Worm (Caenorhabditis elegans) whole organism, L4 larva: Measurements from ENCODE around the gene hlh-4.

ENCODE experiments used
- F10B5.3 ChIP-seq: sonication (generic microtip); optimal IDR thresholded peaks from 2 replicates; lab custom pipeline; 2016; ENCODE audit warnings: mild to moderate bottlenecking, missing genetic modification characterization, missing compliant biosample characterization
- F49E8.2 ChIP-seq: sonication (generic microtip); optimal IDR thresholded peaks from 2 replicates; lab custom pipeline; 2016; ENCODE audit warnings: missing compliant biosample characterization, mild to moderate bottlenecking, missing genetic modification characterization, borderline replicate concordance
- Y105C5A.15 ChIP-seq: fragments of 200-800 bp; sonication (Bioruptor generic); IDR thresholded peaks from 2 replicates; pipeline ENCODE4 v1.3.6; 2022; ENCODE audit warnings: missing genetic modification characterization, missing compliant biosample characterization
- Y5F2A.4 ChIP-seq: fragments of 200-800 bp; sonication (Bioruptor generic); optimal IDR thresholded peaks from 2 replicates; lab custom pipeline; 2018; ENCODE audit warnings: mild to moderate bottlenecking, missing genetic modification characterization, missing compliant biosample characterization
- aha-1 ChIP-seq: fragments of 150-350 bp; peaks from one replicate; lab custom pipeline; 2014; ENCODE audit warnings: missing biosample characterization, missing genetic modification characterization
- ceh-20 ChIP-seq: fragments of 200-800 bp; sonication (Bioruptor generic); IDR thresholded peaks from 2 replicates; pipeline ENCODE4 v1.3.6; 2022; ENCODE audit warnings: missing genetic modification reagents, missing genetic modification characterization, missing compliant biosample characterization
- ceh-28 ChIP-seq: fragments of 150-350 bp; optimal IDR thresholded peaks from 2 replicates; lab custom pipeline; 2014; ENCODE audit warnings: missing biosample characterization, missing genetic modification reagents, missing genetic modification characterization
- ceh-32 ChIP-seq: sonication (generic microtip); optimal IDR thresholded peaks from 2 replicates; lab custom pipeline; 2016; ENCODE audit warnings: mild to moderate bottlenecking, missing genetic modification characterization, missing compliant biosample characterization; ENCODE audit not compliant: poor library complexity
- ceh-62 ChIP-seq: sonication (generic microtip); optimal IDR thresholded peaks from 2 replicates; lab custom pipeline; 2017; ENCODE audit warnings: missing biosample characterization, missing genetic modification characterization
- ces-1 ChIP-seq: fragments of 150-350 bp; sonication (generic microtip); optimal IDR thresholded peaks from 4 replicates; lab custom pipeline; 2014; ENCODE audit warnings: missing biosample characterization, missing genetic modification reagents, missing genetic modification characterization
- ctbp-1 ChIP-seq: fragments of 200-800 bp; sonication (Bioruptor generic); IDR thresholded peaks from 2 replicates; pipeline ENCODE4 v1.3.6; 2022; ENCODE audit warnings: missing genetic modification reagents, missing genetic modification characterization, missing compliant biosample characterization
- daf-16 ChIP-seq, 3 experiments: sonication (generic microtip); optimal IDR thresholded peaks; 2 replicates each; lab custom pipeline; 2016 to 2017; ENCODE audit warnings: missing genetic modification characterization in 3 of 3, missing genetic modification reagents in 3 of 3, mild to moderate bottlenecking in 2 of 3, missing compliant biosample characterization in 2 of 3, missing biosample characterization in 1 of 3, moderate library complexity in 1 of 3
- daf-19 ChIP-seq: fragments of 200-800 bp; sonication (Bioruptor generic); conservative IDR thresholded peaks from 2 replicates; pipeline ENCODE4 v1.3.6; 2022; ENCODE audit warnings: missing genetic modification characterization, missing compliant biosample characterization
- dmd-6 ChIP-seq: fragments of 200-800 bp; sonication (Bioruptor generic); IDR thresholded peaks from 2 replicates; pipeline ENCODE4 v1.3.6; 2022; ENCODE audit warnings: missing genetic modification reagents, missing genetic modification characterization, missing compliant biosample characterization
- dmd-9 ChIP-seq: fragments of 200-800 bp; sonication (Bioruptor generic); IDR thresholded peaks from 2 replicates; pipeline ENCODE4 v1.3.6; 2022; ENCODE audit warnings: missing genetic modification reagents, missing genetic modification characterization, missing compliant biosample characterization
- dve-1 ChIP-seq: sonication (generic microtip); optimal IDR thresholded peaks from 2 replicates; lab custom pipeline; 2017; ENCODE audit warnings: antibody characterized with exemption, mild to moderate bottlenecking, missing genetic modification characterization, missing compliant biosample characterization; ENCODE audit not compliant: insufficient read depth
- gei-8 ChIP-seq: fragments of 200-800 bp; sonication (Bioruptor generic); optimal IDR thresholded peaks from 2 replicates; lab custom pipeline; 2018; ENCODE audit warnings: mild to moderate bottlenecking, missing genetic modification characterization, missing compliant biosample characterization
- hmg-1.1 ChIP-seq: fragments of 200-800 bp; sonication (Bioruptor generic); IDR thresholded peaks from 2 replicates; pipeline ENCODE4 v1.3.6; 2022; ENCODE audit warnings: missing genetic modification reagents, missing genetic modification characterization, missing compliant biosample characterization
- lin-29 ChIP-seq: fragments of 200-800 bp; sonication (Bioruptor generic); IDR thresholded peaks from 2 replicates; pipeline ENCODE4 v1.3.6; 2022; ENCODE audit warnings: missing genetic modification reagents, missing genetic modification characterization, missing compliant biosample characterization
- lin-38 ChIP-seq: fragments of 200-800 bp; sonication (Bioruptor generic); IDR thresholded peaks from 2 replicates; pipeline ENCODE4 v1.3.6; 2022; ENCODE audit warnings: missing genetic modification reagents, missing genetic modification characterization, missing compliant biosample characterization
- lin-39 ChIP-seq: fragments of 150-350 bp; optimal IDR thresholded peaks from 2 replicates; lab custom pipeline; 2014; ENCODE audit warnings: missing biosample characterization, missing genetic modification reagents, missing genetic modification characterization
- lir-3 ChIP-seq: sonication (generic microtip); optimal IDR thresholded peaks from 2 replicates; lab custom pipeline; 2016; ENCODE audit warnings: mild to moderate bottlenecking, missing genetic modification characterization, missing compliant biosample characterization
- lsy-2 ChIP-seq, 2 experiments: fragments of 150-350 bp in 1 of 2; sonication (generic microtip) in 1 of 2; optimal IDR thresholded peaks; 2 replicates each; lab custom pipeline; 2014 to 2017; ENCODE audit warnings: missing biosample characterization in 2 of 2, missing genetic modification characterization in 2 of 2
- madf-5 ChIP-seq, 2 experiments: fragments of 200-800 bp; sonication (Bioruptor generic); IDR thresholded peaks; 2 replicates each; pipeline ENCODE4 v1.3.6; 2022; ENCODE audit warnings: missing compliant biosample characterization in 2 of 2, missing genetic modification characterization in 2 of 2
- mdt-29 ChIP-seq: fragments of 200-800 bp; sonication (Bioruptor generic); IDR thresholded peaks from 2 replicates; pipeline ENCODE4 v1.3.6; 2022; ENCODE audit warnings: missing genetic modification reagents, missing genetic modification characterization, missing compliant biosample characterization
- mxl-2 ChIP-seq: fragments of 200-800 bp; sonication (Bioruptor generic); conservative IDR thresholded peaks from 2 replicates; pipeline ENCODE4 v1.3.6; 2022; ENCODE audit warnings: missing genetic modification reagents, missing genetic modification characterization, missing compliant biosample characterization
- nhr-10 ChIP-seq: fragments of 150-350 bp; optimal IDR thresholded peaks from 2 replicates; lab custom pipeline; 2014; ENCODE audit warnings: missing biosample characterization, missing genetic modification characterization
- nhr-102 ChIP-seq: sonication (generic microtip); optimal IDR thresholded peaks from 2 replicates; lab custom pipeline; 2016; ENCODE audit warnings: mild to moderate bottlenecking, missing genetic modification characterization, moderate library complexity, missing compliant biosample characterization
- nhr-11 ChIP-seq: fragments of 150-350 bp; optimal IDR thresholded peaks from 2 replicates; lab custom pipeline; 2014; ENCODE audit warnings: missing biosample characterization, missing genetic modification characterization
- nhr-25 ChIP-seq: sonication (generic microtip); optimal IDR thresholded peaks from 2 replicates; lab custom pipeline; 2017; ENCODE audit warnings: missing genetic modification characterization, mild to moderate bottlenecking, missing compliant biosample characterization, antibody characterized with exemption, moderate library complexity, borderline replicate concordance; ENCODE audit not compliant: insufficient read depth
- nhr-28 ChIP-seq: fragments of 150-350 bp; optimal IDR thresholded peaks from 2 replicates; lab custom pipeline; 2014; ENCODE audit warnings: missing biosample characterization, missing genetic modification characterization
- nhr-41 ChIP-seq: fragments of 200-800 bp; sonication (Bioruptor generic); IDR thresholded peaks from 2 replicates; pipeline ENCODE4 v1.3.6; 2022; ENCODE audit warnings: missing genetic modification reagents, missing genetic modification characterization, missing compliant biosample characterization
- nhr-42 ChIP-seq: fragments of 200-800 bp; sonication (Bioruptor generic); IDR thresholded peaks from 2 replicates; pipeline ENCODE4 v1.3.6; 2022; ENCODE audit warnings: missing genetic modification characterization, missing compliant biosample characterization
- nhr-48 ChIP-seq: sonication (generic microtip); optimal IDR thresholded peaks from 2 replicates; lab custom pipeline; 2016; ENCODE audit warnings: mild to moderate bottlenecking, missing genetic modification characterization, missing compliant biosample characterization
- nhr-76 ChIP-seq: fragments of 150-350 bp; optimal IDR thresholded peaks from 2 replicates; lab custom pipeline; 2014; ENCODE audit warnings: missing biosample characterization, missing genetic modification characterization
- nhr-77 ChIP-seq: fragments of 150-350 bp; optimal IDR thresholded peaks from 2 replicates; lab custom pipeline; 2014; ENCODE audit warnings: missing biosample characterization, missing genetic modification characterization
- php-3 ChIP-seq: fragments of 200-800 bp; sonication (Bioruptor generic); IDR thresholded peaks from 2 replicates; pipeline ENCODE4 v1.3.6; 2022; ENCODE audit warnings: missing genetic modification reagents, missing genetic modification characterization, missing compliant biosample characterization
- pqm-1 ChIP-seq: sonication (generic microtip); optimal IDR thresholded peaks from 2 replicates; lab custom pipeline; 2017; ENCODE audit warnings: missing biosample characterization, missing genetic modification characterization
- rbr-2 ChIP-seq: sonication (generic microtip); optimal IDR thresholded peaks from 2 replicates; lab custom pipeline; 2016; ENCODE audit warnings: missing genotype, missing genetic modification characterization, missing compliant biosample characterization
- saeg-2 ChIP-seq: fragments of 200-800 bp; sonication (Bioruptor generic); IDR thresholded peaks from 2 replicates; pipeline ENCODE4 v1.3.6; 2022; ENCODE audit warnings: missing genetic modification reagents, missing genetic modification characterization, missing compliant biosample characterization
- set-16 ChIP-seq: fragments of 200-800 bp; sonication (Bioruptor generic); IDR thresholded peaks from 2 replicates; pipeline ENCODE4 v1.3.6; 2022; ENCODE audit warnings: missing genetic modification reagents, missing genetic modification characterization, missing compliant biosample characterization
- skn-1 ChIP-seq: fragments of 150-350 bp; optimal IDR thresholded peaks from 2 replicates; lab custom pipeline; 2014; ENCODE audit warnings: missing biosample characterization, missing genetic modification characterization
- snpc-1.2 ChIP-seq: fragments of 200-800 bp; sonication (Bioruptor generic); IDR thresholded peaks from 2 replicates; pipeline ENCODE4 v1.3.6; 2022; ENCODE audit warnings: missing genetic modification reagents, missing genetic modification characterization, missing compliant biosample characterization
- spr-1 ChIP-seq: sonication (generic microtip); optimal IDR thresholded peaks from 2 replicates; lab custom pipeline; 2016; ENCODE audit warnings: mild to moderate bottlenecking, missing genetic modification characterization, missing compliant biosample characterization
- spr-3 ChIP-seq: fragments of 200-800 bp; sonication (Bioruptor generic); optimal IDR thresholded peaks from 2 replicates; lab custom pipeline; 2018; ENCODE audit warnings: mild to moderate bottlenecking, missing genetic modification characterization, missing compliant biosample characterization
- tra-1 ChIP-seq: fragments of 200-800 bp; sonication (Bioruptor generic); IDR thresholded peaks from 2 replicates; pipeline ENCODE4 v1.3.6; 2022; ENCODE audit warnings: missing genetic modification reagents, missing genetic modification characterization, missing compliant biosample characterization
- unc-130 ChIP-seq: sonication (generic microtip); optimal IDR thresholded peaks from 2 replicates; lab custom pipeline; 2016; ENCODE audit warnings: missing genetic modification reagents, missing genetic modification characterization, missing compliant biosample characterization
- vab-7 ChIP-seq: fragments of 200-800 bp; sonication (Bioruptor generic); IDR thresholded peaks from 2 replicates; pipeline ENCODE4 v1.3.6; 2022; ENCODE audit warnings: missing genetic modification reagents, missing genetic modification characterization, missing compliant biosample characterization
- zfp-2 ChIP-seq: sonication (generic microtip); optimal IDR thresholded peaks from 2 replicates; lab custom pipeline; 2016; ENCODE audit warnings: mild to moderate bottlenecking, missing genetic modification characterization, missing compliant biosample characterization
- zfp-3 ChIP-seq: fragments of 200-800 bp; sonication (Bioruptor generic); conservative IDR thresholded peaks from 2 replicates; pipeline ENCODE4 v1.3.6; 2022; ENCODE audit warnings: missing genetic modification reagents, missing genetic modification characterization, missing compliant biosample characterization
- ztf-7 ChIP-seq: fragments of 150-350 bp; optimal IDR thresholded peaks from 2 replicates; lab custom pipeline; 2014; ENCODE audit warnings: missing biosample characterization, missing genetic modification characterization

Gene hlh-4

ce11 chrIII:9783133-9783590, 44.3 kb upstream of the hlh-4 start (continued):
- TF ChIP-seq Y105C5A.15 (GFP tag; lab: Robert Waterston, UW) (0 out of 2 replicates have a peak, but pooled peaks have one; percentile 7), nhr-77 (tag; lab: Kevin White, UChicago) (no peak), dve-1 (tag; lab: Kevin White, UChicago) (peak; percentile 78), Y5F2A.4 (GFP tag; lab: Kevin White, UChicago) (no peak), rbr-2 (tag; lab: Kevin White, UChicago) (no peak), ceh-28 (tag; lab: Kevin White, UChicago) (no peak), nhr-42 (GFP tag; lab: Robert Waterston, UW) (no peak), saeg-2 (no peak), pqm-1 (tag; lab: Kevin White, UChicago) (no peak), ceh-20 (no peak), nhr-25 (tag; lab: Kevin White, UChicago) (peak; percentile 11), vab-7 (no peak), ces-1 (GFP tag; lab: Kevin White, UChicago) (no peak), dmd-9 (GFP tag; lab: Robert Waterston, UW) (no peak), lin-29 (no peak), spr-3 (GFP tag; lab: Kevin White, UChicago) (peak; percentile 40), nhr-41 (no peak), F10B5.3 (tag; lab: Kevin White, UChicago) (no peak), unc-130 (no peak), nhr-76 (tag; lab: Kevin White, UChicago) (no peak), dmd-6 (GFP tag; lab: Robert Waterston, UW) (no peak), daf-16 (GFP tag; optimal IDR thresholded peaks at IDR 0.05; lab: Kevin White, UChicago) (peak in 1 of 2 experiments; percentile 62), daf-16 (tag; optimal IDR thresholded peaks at IDR 0.05; lab: Kevin White, UChicago) (peak; percentile 61), ctbp-1 (GFP tag; lab: Robert Waterston, UW) (0 out of 2 replicates have a peak, but pooled peaks have one; percentile 38), lir-3 (tag; lab: Kevin White, UChicago) (no peak), gei-8 (GFP tag; lab: Kevin White, UChicago) (no peak), nhr-102 (tag; lab: Kevin White, UChicago) (peak; percentile 73), lin-38 (GFP tag; lab: Robert Waterston, UW) (peak; percentile 62), F49E8.2 (tag; lab: Kevin White, UChicago) (no peak), lin-39 (tag; lab: Kevin White, UChicago) (no peak), ceh-62 (tag; lab: Kevin White, UChicago) (no peak), hmg-1.1 (GFP tag; lab: Robert Waterston, UW) (peak; percentile 36; the same call in 1 of the 2 replicates), nhr-10 (tag; lab: Kevin White, UChicago) (no peak), lsy-2 (tag; optimal IDR thresholded peaks at IDR 0.05; lab: Kevin White, UChicago) (peak in 1 of 2 experiments; percentile 50), ceh-32 (tag; lab: Kevin White, UChicago) (no peak), zfp-2 (tag; lab: Kevin White, UChicago) (no peak), spr-1 (tag; lab: Kevin White, UChicago) (peak; percentile 26), daf-19 (GFP tag; lab: Robert Waterston, UW) (no peak), nhr-11 (no peak), ztf-7 (tag; lab: Kevin White, UChicago) (no peak), aha-1 (peak; percentile 26), snpc-1.2 (GFP tag; lab: Robert Waterston, UW) (no peak), madf-5 (GFP tag; IDR thresholded peaks at IDR 0.05; lab: Robert Waterston, UW) (no peak), mdt-29 (GFP tag; lab: Robert Waterston, UW) (no peak), set-16 (GFP tag; lab: Robert Waterston, UW) (no peak), nhr-48 (tag; lab: Kevin White, UChicago) (peak; percentile 26), php-3 (GFP tag; lab: Robert Waterston, UW) (no peak), tra-1 (GFP tag; lab: Robert Waterston, UW) (no peak), skn-1 (tag; lab: Kevin White, UChicago) (no peak), nhr-28 (tag; lab: Kevin White, UChicago) (no peak), zfp-3 (GFP tag; lab: Robert Waterston, UW) (peak; percentile 83), mxl-2 (GFP tag; lab: Robert Waterston, UW) (no peak)
